Worm (Caenorhabditis elegans): ENCODE measurements around the gene F36D4.5.

The F36D4.5 gene

ce11 chrV:9425593-9425992, at the start of gene F36D4.5:
TSS of gene F36D4.5 (minus strand) at chrV:9425817.
- TF ChIP-seq W03F9.2 (tag; optimal IDR thresholded peaks at IDR 0.05) (peak; percentile 35), him-1 (tag; optimal IDR thresholded peaks at IDR 0.05) (no peak), dao-5 (tag; optimal IDR thresholded peaks at IDR 0.05) (no peak)

- TF ChIP-seq him-1 (tag; optimal IDR thresholded peaks at IDR 0.05) (no peak), W03F9.2 (tag; optimal IDR thresholded peaks at IDR 0.05) (no peak), dao-5 (tag; optimal IDR thresholded peaks at IDR 0.05) (no peak)
These were observed 48.3 kb upstream of the F36D4.5 start for ce11 chrV:9473924-9474323.

- no peak for TF ChIP-seq him-1 (tag; optimal IDR thresholded peaks at IDR 0.05)
- TF ChIP-seq W03F9.2 (tag; optimal IDR thresholded peaks at IDR 0.05): no peak
- TF ChIP-seq dao-5 (tag; optimal IDR thresholded peaks at IDR 0.05): no peak
These were observed 46.1 kb upstream of the F36D4.5 start, which contains the start of gene flp-6 for ce11 chrV:9471675-9472074. TSS of gene flp-6 (plus strand) at chrV:9471975.

- TF ChIP-seq W03F9.2 (tag; optimal IDR thresholded peaks at IDR 0.05): no peak
- TF ChIP-seq him-1 (tag; optimal IDR thresholded peaks at IDR 0.05): no peak
- no peak for TF ChIP-seq dao-5 (tag; optimal IDR thresholded peaks at IDR 0.05)
These were observed 39.9 kb upstream of the F36D4.5 start for ce11 chrV:9465529-9465928.

- TF ChIP-seq dao-5 (tag; optimal IDR thresholded peaks at IDR 0.05): no peak
- no peak for TF ChIP-seq him-1 (tag; optimal IDR thresholded peaks at IDR 0.05)
- TF ChIP-seq W03F9.2 (tag; optimal IDR thresholded peaks at IDR 0.05): no peak
These were observed 37.0 kb upstream of the F36D4.5 start, which contains the start of gene F07D3.3 for ce11 chrV:9462605-9463004. TSS of gene F07D3.3 (minus strand) at chrV:9462705.

- TF ChIP-seq him-1 (tag; optimal IDR thresholded peaks at IDR 0.05): no peak
- TF ChIP-seq W03F9.2 (tag; optimal IDR thresholded peaks at IDR 0.05): no peak
- TF ChIP-seq dao-5 (tag; optimal IDR thresholded peaks at IDR 0.05): no peak
These were observed 31.9 kb upstream of the F36D4.5 start for ce11 chrV:9457535-9457934.

ce11 chrV:9453933-9454332, 28.3 kb upstream of the F36D4.5 start:
- no peak for TF ChIP-seq him-1 (tag; optimal IDR thresholded peaks at IDR 0.05)

- no peak for TF ChIP-seq W03F9.2 (tag; optimal IDR thresholded peaks at IDR 0.05)
- no peak for TF ChIP-seq dao-5 (tag; optimal IDR thresholded peaks at IDR 0.05)
- no peak for TF ChIP-seq him-1 (tag; optimal IDR thresholded peaks at IDR 0.05)
These were observed 27.7 kb upstream of the F36D4.5 start for ce11 chrV:9453333-9453732.

ce11 chrV:9451485-9451884, 25.9 kb upstream of the F36D4.5 start:
- TF ChIP-seq W03F9.2 (tag; optimal IDR thresholded peaks at IDR 0.05) (no peak), him-1 (tag; optimal IDR thresholded peaks at IDR 0.05) (no peak), dao-5 (tag; optimal IDR thresholded peaks at IDR 0.05) (no peak)

- TF ChIP-seq dao-5 (tag; optimal IDR thresholded peaks at IDR 0.05) (no peak), W03F9.2 (tag; optimal IDR thresholded peaks at IDR 0.05) (no peak), him-1 (tag; optimal IDR thresholded peaks at IDR 0.05) (no peak)
These were observed 19.0 kb upstream of the F36D4.5 start for ce11 chrV:9444618-9445017.

ce11 chrV:9443748-9444147, 18.1 kb upstream of the F36D4.5 start, which contains the start of gene wdr-62:
TSS of gene wdr-62 (plus strand) at chrV:9444048.
- TF ChIP-seq W03F9.2 (tag; optimal IDR thresholded peaks at IDR 0.05) (no peak), dao-5 (tag; optimal IDR thresholded peaks at IDR 0.05) (no peak)

ce11 chrV:9443109-9443508, 17.5 kb upstream of the F36D4.5 start:
- TF ChIP-seq him-1 (tag; optimal IDR thresholded peaks at IDR 0.05): no peak
- no peak for TF ChIP-seq W03F9.2 (tag; optimal IDR thresholded peaks at IDR 0.05)
- TF ChIP-seq dao-5 (tag; optimal IDR thresholded peaks at IDR 0.05): no peak

- TF ChIP-seq dao-5 (tag; optimal IDR thresholded peaks at IDR 0.05) (no peak), him-1 (tag; optimal IDR thresholded peaks at IDR 0.05) (no peak), W03F9.2 (tag; optimal IDR thresholded peaks at IDR 0.05) (no peak)
These were observed 16.9 kb upstream of the F36D4.5 start for ce11 chrV:9442471-9442870.

- TF ChIP-seq dao-5 (tag; optimal IDR thresholded peaks at IDR 0.05) (no peak), him-1 (tag; optimal IDR thresholded peaks at IDR 0.05) (no peak), W03F9.2 (tag; optimal IDR thresholded peaks at IDR 0.05) (no peak)
These were observed 15.4 kb upstream of the F36D4.5 start for ce11 chrV:9441046-9441445.

ce11 chrV:9440003-9440319, 14.3 kb upstream of the F36D4.5 start:
- no peak for TF ChIP-seq W03F9.2 (tag; optimal IDR thresholded peaks at IDR 0.05)
- TF ChIP-seq dao-5 (tag; optimal IDR thresholded peaks at IDR 0.05): no peak
